Worm (Caenorhabditis elegans): ENCODE data around the gene K09H11.6.

K09H11.6 gene

ce11 chrV:5736068-5736467 is at the start of gene K09H11.6:
Gene K09H11.6, minus strand, starts transcription at chrV:5736168.
- TF ChIP-seq egl-27 (tag; optimal IDR thresholded peaks at IDR 0.05) (no peak), ztf-11 (tag; optimal IDR thresholded peaks at IDR 0.05) (no peak), lin-15B (tag; optimal IDR thresholded peaks at IDR 0.05) (no peak), nhr-237 (tag; optimal IDR thresholded peaks at IDR 0.05) (no peak), fkh-4 (tag; optimal IDR thresholded peaks at IDR 0.05; ENCODE audit: borderline replicate concordance) (no peak), nhr-20 (tag; optimal IDR thresholded peaks at IDR 0.05) (no peak), unc-98 (GFP tag; IDR thresholded peaks at IDR 0.05) (no peak), swsn-7 (tag; optimal IDR thresholded peaks at IDR 0.05) (no peak), hlh-17 (GFP tag; optimal IDR thresholded peaks at IDR 0.05; ENCODE audit: borderline replicate concordance) (no peak), skn-1 (tag; optimal IDR thresholded peaks at IDR 0.05) (no peak), lin-14 (GFP tag; optimal IDR thresholded peaks at IDR 0.05) (no peak), lin-35 (GFP tag; optimal IDR thresholded peaks at IDR 0.05) (no peak), zip-4 (GFP tag; optimal IDR thresholded peaks at IDR 0.05) (no peak), fkh-8 (tag; optimal IDR thresholded peaks at IDR 0.05) (no peak)

DNA sequence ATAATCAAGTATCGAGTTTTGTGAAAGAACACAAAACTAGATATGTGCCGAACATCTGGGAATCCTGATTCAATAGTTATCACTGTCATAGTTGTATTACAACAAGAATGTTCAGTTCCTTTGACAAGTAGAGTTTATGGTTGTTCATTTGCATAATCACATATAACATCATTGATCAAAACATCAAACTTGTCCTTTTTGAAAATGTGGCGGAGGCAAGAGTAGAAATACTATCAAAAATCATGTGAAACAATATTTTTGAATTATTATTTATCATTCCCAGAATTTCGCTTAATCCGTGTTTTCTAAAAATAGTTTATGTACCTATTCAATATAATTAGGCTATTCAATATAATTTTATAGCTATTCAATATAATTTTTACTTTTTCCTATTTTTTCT is 49.4 kb upstream of the K09H11.6 start, which contains the start of gene F44E7.7:
Gene F44E7.7 (minus strand): TSS at position 101 of the 400 bp plus-strand sequence.
- no peak for TF ChIP-seq fkh-8 (tag; optimal IDR thresholded peaks at IDR 0.05)

DNA sequence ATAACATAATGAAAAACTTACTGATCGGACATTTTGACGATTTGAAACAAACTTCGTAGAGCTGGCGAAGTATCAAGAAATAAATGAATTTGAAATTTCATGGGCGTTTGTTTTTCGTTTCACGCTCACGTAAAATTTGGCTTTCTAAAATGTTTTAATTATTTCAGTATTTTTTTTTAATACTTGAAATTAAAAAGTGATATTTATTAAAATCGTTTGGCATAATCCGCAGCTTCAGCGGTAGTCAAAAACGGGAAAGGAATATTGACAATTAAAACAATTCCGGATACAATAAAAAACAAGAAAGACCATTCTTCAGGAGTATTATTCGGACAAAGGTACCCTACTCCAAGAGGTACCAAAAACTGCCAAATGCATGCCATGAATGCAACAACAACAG is 46.7 kb upstream of the K09H11.6 start, which contains the start of gene fbxa-183:
Gene fbxa-183 (minus strand): TSS at position 101 of the 400 bp plus-strand sequence.
- TF ChIP-seq elt-2 (tag; optimal IDR thresholded peaks at IDR 0.05) (no peak), lin-35 (GFP tag; optimal IDR thresholded peaks at IDR 0.05) (no peak), lir-3 (tag; optimal IDR thresholded peaks at IDR 0.05; ENCODE audit: poor library complexity) (no peak), hpl-2 (GFP tag; optimal IDR thresholded peaks at IDR 0.05) (no peak), ceh-8 (GFP tag; optimal IDR thresholded peaks at IDR 0.05) (no peak)

ce11 chrV:5780713-5781360 is 44.9 kb upstream of the K09H11.6 start, which contains the start of gene F44E7.5:
Gene F44E7.5, minus strand, starts transcription at chrV:5780922.
- TF ChIP-seq ceh-90 (tag; optimal IDR thresholded peaks at IDR 0.05) (no peak), sox-4 (tag; optimal IDR thresholded peaks at IDR 0.05) (no peak), nhr-20 (tag; optimal IDR thresholded peaks at IDR 0.05) (peak; percentile 66), aha-1 (tag; optimal IDR thresholded peaks at IDR 0.05) (no peak), fkh-8 (tag; optimal IDR thresholded peaks at IDR 0.05) (no peak), pag-3 (tag; optimal IDR thresholded peaks at IDR 0.05; ENCODE audit: borderline replicate concordance, insufficient read depth) (no peak), alr-1 (tag; optimal IDR thresholded peaks at IDR 0.05; ENCODE audit: borderline replicate concordance) (no peak), elt-3 (tag; optimal IDR thresholded peaks at IDR 0.05) (peak in 3 of 6 experiments; percentile 11 to 74 (median 51)), mep-1 (tag; optimal IDR thresholded peaks at IDR 0.05) (peak; percentile 72), fos-1 (tag; optimal IDR thresholded peaks at IDR 0.05) (no peak), nhr-77 (tag; optimal IDR thresholded peaks at IDR 0.05) (no peak), nhr-11 (tag; optimal IDR thresholded peaks at IDR 0.05) (no peak), swsn-7 (tag; optimal IDR thresholded peaks at IDR 0.05) (peak; percentile 2), efl-1 (optimal IDR thresholded peaks at IDR 0.05) (peak; percentile 34 to 61), efl-1 (GFP tag; optimal IDR thresholded peaks at IDR 0.05 in 1 of 2) (peak; percentile 23 to 87), pqm-1 (tag; optimal IDR thresholded peaks at IDR 0.05) (no peak), lin-35 (GFP tag; optimal IDR thresholded peaks at IDR 0.05) (peak; percentile 0 to 41), Y116A8C.19 (tag; optimal IDR thresholded peaks at IDR 0.05; ENCODE audit: borderline replicate concordance) (no peak), ceh-63 (GFP tag; optimal IDR thresholded peaks at IDR 0.05) (no peak), lin-39 (tag; optimal IDR thresholded peaks at IDR 0.05) (no peak), C04F5.9 (tag; optimal IDR thresholded peaks at IDR 0.05) (no peak), rnt-1 (tag; optimal IDR thresholded peaks at IDR 0.05) (peak; percentile 59), lin-14 (GFP tag; optimal IDR thresholded peaks at IDR 0.05) (peak; percentile 92), ztf-11 (tag; optimal IDR thresholded peaks at IDR 0.05) (no peak), unc-130 (tag; optimal IDR thresholded peaks at IDR 0.05) (no peak), lin-15B (tag; optimal IDR thresholded peaks at IDR 0.05) (no peak), ceh-88 (GFP tag; IDR thresholded peaks at IDR 0.05) (no peak), nhr-237 (tag; optimal IDR thresholded peaks at IDR 0.05) (no peak), tlp-1 (tag; optimal IDR thresholded peaks at IDR 0.05) (no peak), C16A3.4 (tag; optimal IDR thresholded peaks at IDR 0.05) (peak; percentile 53), skn-1 (tag; optimal IDR thresholded peaks at IDR 0.05) (peak; percentile 1), efl-3 (GFP tag; optimal IDR thresholded peaks at IDR 0.05) (no peak), egl-13 (tag; optimal IDR thresholded peaks at IDR 0.05) (no peak), vab-15 (tag; optimal IDR thresholded peaks at IDR 0.05) (no peak), unc-62 (GFP tag; optimal IDR thresholded peaks at IDR 0.05) (no peak)

Data from whole organism, L1 larva.